Worm (Caenorhabditis elegans) whole organism, L1 larva: ENCODE measurements around the gene T25B9.1.

ENCODE experiments used
- Y116A8C.19 ChIP-seq: sonication (generic microtip); optimal IDR thresholded peaks from 2 replicates; lab custom pipeline; 2016; ENCODE audit warnings: missing compliant biosample characterization, missing genetic modification characterization, borderline replicate concordance
- dpl-1 ChIP-seq, 3 experiments: fragments of 150-350 bp in 2 of 3; sonication (generic microtip) in 1 of 3; optimal IDR thresholded peaks; 2 replicates each; lab custom pipeline; 2014 to 2017; ENCODE audit warnings: missing biosample characterization in 3 of 3, missing genetic modification characterization in 3 of 3, missing genetic modification reagents in 3 of 3
- fkh-10 ChIP-seq: sonication (generic microtip); optimal IDR thresholded peaks from 2 replicates; lab custom pipeline; 2017; ENCODE audit warnings: missing biosample characterization, missing genetic modification reagents, missing genetic modification characterization
- nhr-76 ChIP-seq: sonication (generic microtip); optimal IDR thresholded peaks from 2 replicates; lab custom pipeline; 2017; ENCODE audit warnings: missing biosample characterization, missing genetic modification characterization
- pqm-1 ChIP-seq: sonication (generic microtip); optimal IDR thresholded peaks from 3 replicates; lab custom pipeline; 2017; ENCODE audit warnings: missing biosample characterization, missing genetic modification characterization
- skn-1 ChIP-seq: fragments of 150-350 bp; optimal IDR thresholded peaks from 2 replicates; lab custom pipeline; 2014; ENCODE audit warnings: missing biosample characterization, missing genetic modification characterization
- unc-62 ChIP-seq: fragments of 150-350 bp; optimal IDR thresholded peaks from 2 replicates; lab custom pipeline; 2014; ENCODE audit warnings: missing biosample characterization, missing genetic modification reagents, missing genetic modification characterization

- no peak for TF ChIP-seq pqm-1 (tag; lab: Kevin White, UChicago)
- TF ChIP-seq skn-1 (tag; lab: Kevin White, UChicago), result no peak
- no peak for TF ChIP-seq nhr-76 (tag; lab: Kevin White, UChicago)
- TF ChIP-seq unc-62 (GFP tag; lab: Kevin White, UChicago), result no peak
- TF ChIP-seq fkh-10 (GFP tag; lab: Kevin White, UChicago), result no peak
- no peak for TF ChIP-seq Y116A8C.19 (tag; lab: Kevin White, UChicago)
- TF ChIP-seq dpl-1 (GFP tag; optimal IDR thresholded peaks at IDR 0.05; lab: Kevin White, UChicago), result no peak
Observed at ce11 chrIV:10750041-10750440, at the start of gene T25B9.1.
